Worm (Caenorhabditis elegans): Measurements from ENCODE around the gene F34D10.3.

DNA sequence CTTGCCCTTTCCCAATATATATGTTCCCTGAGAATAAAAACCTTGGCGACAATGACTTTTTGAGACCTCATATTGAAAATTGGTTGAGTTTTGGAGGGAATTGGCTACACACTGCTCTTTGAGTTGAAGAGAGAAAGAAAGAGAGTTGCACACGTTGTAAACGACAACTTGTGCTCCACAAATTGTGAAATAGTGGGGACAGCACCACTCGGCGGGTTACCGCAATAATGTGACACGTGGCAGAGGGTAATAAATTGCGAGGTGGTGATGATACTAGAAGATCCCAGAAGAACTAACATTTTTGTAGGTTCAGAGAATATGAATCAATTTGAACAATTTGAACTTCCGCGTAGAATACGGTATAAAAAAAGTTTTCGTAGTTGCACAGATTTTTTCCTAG is 47.8 kb downstream of the F34D10.3 start:
- no peak for TF ChIP-seq W03F9.2 (tag; optimal IDR thresholded peaks at IDR 0.05)
- no peak for TF ChIP-seq dao-5 (tag; optimal IDR thresholded peaks at IDR 0.05)

Measured in whole organism, L4/young adult.